Fruit fly (Drosophila melanogaster): ENCODE data around the gene Pdp1.

DNA sequence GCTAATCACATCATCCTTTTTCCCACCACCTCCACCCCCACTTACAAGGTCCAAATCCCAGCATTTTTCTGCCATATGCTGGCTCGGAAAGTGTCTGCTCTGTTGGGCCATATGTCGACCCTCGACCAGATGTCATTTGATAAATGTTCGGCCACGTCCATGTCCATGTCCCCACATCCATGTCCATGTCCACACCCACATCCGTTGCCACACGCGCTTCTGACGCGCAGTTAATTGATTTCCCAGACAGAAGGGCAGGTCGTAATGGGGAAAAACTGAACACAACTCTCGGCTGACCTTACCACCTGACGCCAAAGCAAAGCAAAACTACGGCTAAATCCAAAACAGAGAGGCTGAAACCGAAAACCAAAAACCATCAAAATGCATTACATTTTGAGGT lies 80.2 kb downstream of the Pdp1 start:
- TF ChIP-seq CTCF (optimal IDR thresholded peaks at IDR 0.05): no peak
- no peak for TF ChIP-seq CG8478 (optimal IDR thresholded peaks at IDR 0.05)
